Worm (Caenorhabditis elegans) whole organism, L3 larva: Measurements from ENCODE around the gene sru-13.

Experiments
- R02D3.7 ChIP-seq: fragments of 150-350 bp; optimal IDR thresholded peaks from 2 replicates; lab custom pipeline; 2014; ENCODE audit warnings: missing biosample characterization, missing genetic modification characterization
- ZK546.5 ChIP-seq: sonication (generic microtip); optimal IDR thresholded peaks from 2 replicates; lab custom pipeline; 2017; ENCODE audit warnings: missing biosample characterization, missing genetic modification characterization
- ceh-28 ChIP-seq: fragments of 150-350 bp; optimal IDR thresholded peaks from 2 replicates; lab custom pipeline; 2014; ENCODE audit warnings: missing biosample characterization, missing genetic modification reagents, missing genetic modification characterization
- elt-3 ChIP-seq, 3 experiments: fragments of 150-350 bp in 1 of 3; sonication (generic microtip) in 2 of 3; optimal IDR thresholded peaks; 2 replicates in 2 of 3; 4 replicates in 1 of 3; lab custom pipeline; 2014 to 2017; ENCODE audit warnings: missing biosample characterization in 3 of 3, missing genetic modification characterization in 3 of 3
- mdl-1 ChIP-seq: fragments of 150-350 bp; optimal IDR thresholded peaks from 2 replicates; lab custom pipeline; 2014; ENCODE audit warnings: missing biosample characterization, missing genetic modification characterization
- nfya-1 ChIP-seq: sonication (generic microtip); optimal IDR thresholded peaks from 2 replicates; lab custom pipeline; 2017; ENCODE audit warnings: missing genetic modification characterization, mild to moderate bottlenecking, missing compliant biosample characterization, antibody characterized with exemption, moderate library complexity; ENCODE audit not compliant: insufficient read depth
- nhr-25 ChIP-seq: sonication (generic microtip); optimal IDR thresholded peaks from 2 replicates; lab custom pipeline; 2017; ENCODE audit warnings: missing biosample characterization, missing genetic modification characterization
- nhr-67 ChIP-seq: fragments of 150-350 bp; optimal IDR thresholded peaks from 2 replicates; lab custom pipeline; 2014; ENCODE audit warnings: missing biosample characterization, missing genetic modification characterization
- nhr-76 ChIP-seq: fragments of 150-350 bp; sonication (generic microtip); optimal IDR thresholded peaks from 5 replicates; lab custom pipeline; 2014; ENCODE audit warnings: missing biosample characterization, missing genetic modification characterization
- unc-62 ChIP-seq: fragments of 150-350 bp; sonication (generic microtip); optimal IDR thresholded peaks from 4 replicates; lab custom pipeline; 2014; ENCODE audit warnings: missing biosample characterization, missing genetic modification reagents, missing genetic modification characterization

DNA sequence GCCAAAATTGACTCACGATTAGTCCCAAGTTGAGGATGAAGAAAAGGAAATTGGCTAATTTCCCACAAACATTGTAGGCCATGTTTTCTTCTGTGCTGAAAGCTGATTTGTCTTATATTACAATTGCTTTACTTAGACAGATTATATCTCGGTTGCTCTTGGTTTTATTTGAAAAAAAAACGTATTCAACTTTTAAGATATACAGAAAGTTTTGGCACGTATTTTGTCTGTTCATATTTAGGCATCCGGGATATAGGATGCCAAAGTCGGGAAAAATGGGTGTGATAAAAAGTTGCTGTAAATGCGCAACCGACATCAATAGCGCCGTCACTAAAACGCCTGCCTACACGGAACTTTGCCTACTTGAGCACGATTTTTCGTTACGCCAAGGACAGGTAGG lies 2.3 kb downstream of the sru-13 start, which contains the start of gene tsp-4:
- TF ChIP-seq ZK546.5 (tag; lab: Kevin White, UChicago) (no peak), nfya-1 (tag; lab: Kevin White, UChicago) (no peak), unc-62 (GFP tag; lab: Kevin White, UChicago) (no peak), mdl-1 (tag; lab: Kevin White, UChicago) (no peak), nhr-67 (tag; lab: Kevin White, UChicago) (no peak), nhr-76 (tag; lab: Kevin White, UChicago) (no peak), elt-3 (tag; optimal IDR thresholded peaks at IDR 0.05; lab: Kevin White, UChicago) (no peak), nhr-25 (tag; lab: Kevin White, UChicago) (no peak), ceh-28 (no peak), R02D3.7 (no peak)
